Fruit fly (Drosophila melanogaster): ENCODE measurements around the gene CG2617.

DNA sequence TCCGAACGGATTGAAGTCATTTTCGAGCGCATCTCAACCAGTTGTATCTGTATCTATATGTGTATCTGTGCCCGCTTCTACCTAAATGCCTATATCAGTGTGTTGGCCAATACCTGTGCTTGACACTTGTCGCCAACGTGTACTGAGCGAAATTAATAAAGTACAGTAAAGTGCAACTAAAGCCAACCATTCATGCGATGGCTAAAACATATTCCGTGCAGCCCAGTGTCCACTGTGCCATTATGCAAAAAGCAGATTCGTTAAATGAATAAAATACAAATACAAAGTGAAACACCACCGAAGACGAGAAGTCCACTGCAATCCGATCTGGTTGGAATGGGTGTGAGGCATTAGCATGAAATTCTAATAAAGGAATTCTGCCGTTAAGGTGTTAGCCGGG is 12.9 kb downstream of the CG2617 start:
- TF ChIP-seq CTCF (optimal IDR thresholded peaks at IDR 0.05) (no peak), CG8478 (optimal IDR thresholded peaks at IDR 0.05) (no peak)

Measured in S2 (cell line).